Fruit fly (Drosophila melanogaster) whole organism, embryonic: ENCODE data around the gene CG43438.

ENCODE experiments used
- Bteb2 ChIP-seq: fragments of 200-800 bp; sonication (Bioruptor generic); optimal IDR thresholded peaks from 2 replicates; lab custom pipeline; 2016; ENCODE audit warnings: missing biosample characterization, missing genetic modification characterization
- C15 ChIP-seq: fragments of 200-800 bp; sonication (Bioruptor generic); IDR thresholded peaks from 3 replicates; pipeline ENCODE4 v1.3.6; 2022; ENCODE audit warnings: missing biosample characterization, missing genetic modification characterization
- CG12236 ChIP-seq: fragments of 200-800 bp; sonication (Bioruptor generic); optimal IDR thresholded peaks from 2 replicates; lab custom pipeline; 2016; ENCODE audit warnings: missing biosample characterization, missing genetic modification characterization
- CG12744 ChIP-seq: fragments of 200-800 bp; sonication (Bioruptor generic); optimal IDR thresholded peaks from 2 replicates; lab custom pipeline; 2016; ENCODE audit warnings: missing biosample characterization, missing genetic modification characterization
- CG13123 ChIP-seq: fragments of 200-800 bp; sonication (Bioruptor generic); optimal IDR thresholded peaks from 2 replicates; lab custom pipeline; 2016; ENCODE audit warnings: missing biosample characterization, missing genetic modification characterization
- CG13287 ChIP-seq: fragments of 200-800 bp; sonication (Bioruptor generic); IDR thresholded peaks from 2 replicates; pipeline ENCODE4 v1.3.6; 2022; ENCODE audit warnings: missing biosample characterization, missing genetic modification characterization; ENCODE audit not compliant: partially characterized antibody
- CG14710 ChIP-seq: fragments of 200-800 bp; sonication (Bioruptor generic); optimal IDR thresholded peaks from 3 replicates; lab custom pipeline; 2019; ENCODE audit warnings: missing biosample characterization, mild to moderate bottlenecking, missing genetic modification characterization, moderate library complexity
- CG14860 ChIP-seq: fragments of 200-800 bp; sonication (Bioruptor generic); IDR thresholded peaks from 3 replicates; pipeline ENCODE4 v1.3.6; 2022; ENCODE audit warnings: missing biosample characterization, missing genetic modification characterization; ENCODE audit not compliant: partially characterized antibody
- CG15514 ChIP-seq: fragments of 200-800 bp; sonication (Bioruptor generic); optimal IDR thresholded peaks from 3 replicates; lab custom pipeline; 2017; ENCODE audit warnings: missing biosample characterization, missing genetic modification characterization, mild to moderate bottlenecking, moderate library complexity, missing genetic modification reagents
- CG17328 ChIP-seq: fragments of 200-800 bp; sonication (Bioruptor generic); IDR thresholded peaks from 2 replicates; pipeline ENCODE4 v1.3.6; 2022; ENCODE audit warnings: missing biosample characterization, missing genetic modification characterization
- CG1792 ChIP-seq: fragments of 200-800 bp; sonication (Bioruptor generic); optimal IDR thresholded peaks from 2 replicates; lab custom pipeline; 2016; ENCODE audit warnings: missing biosample characterization, missing genetic modification characterization
- CG2120 ChIP-seq: fragments of 200-800 bp; sonication (Bioruptor generic); optimal IDR thresholded peaks from 3 replicates; lab custom pipeline; 2016; ENCODE audit warnings: missing biosample characterization, missing genetic modification characterization
- CG2202 ChIP-seq: fragments of 200-800 bp; sonication (Bioruptor generic); optimal IDR thresholded peaks from 2 replicates; lab custom pipeline; 2018; ENCODE audit warnings: missing biosample characterization, mild to moderate bottlenecking, missing genetic modification characterization
- CG31388 ChIP-seq: fragments of 200-800 bp; sonication (Bioruptor generic); optimal IDR thresholded peaks from 2 replicates; lab custom pipeline; 2016; ENCODE audit warnings: missing biosample characterization, missing genetic modification characterization
- CG34224 ChIP-seq: fragments of 200-800 bp; sonication (Bioruptor generic); IDR thresholded peaks from 3 replicates; pipeline ENCODE4 v1.3.6; 2022; ENCODE audit warnings: missing biosample characterization, missing genetic modification characterization; ENCODE audit not compliant: partially characterized antibody
- CG4360 ChIP-seq: fragments of 200-800 bp; sonication (Bioruptor generic); IDR thresholded peaks from 2 replicates; pipeline ENCODE4 v1.3.6; 2022; ENCODE audit warnings: missing biosample characterization, missing genetic modification characterization
- CG4424 ChIP-seq: fragments of 200-800 bp; sonication (Bioruptor generic); optimal IDR thresholded peaks from 3 replicates; lab custom pipeline; 2016; ENCODE audit warnings: missing biosample characterization, missing genetic modification characterization
- CG6813 ChIP-seq: fragments of 200-800 bp; sonication (Bioruptor generic); optimal IDR thresholded peaks from 2 replicates; lab custom pipeline; 2017; ENCODE audit warnings: missing biosample characterization, missing genetic modification characterization, mild to moderate bottlenecking, moderate library complexity, missing genetic modification reagents
- CG9817 ChIP-seq: fragments of 200-800 bp; sonication (Bioruptor generic); optimal IDR thresholded peaks from 2 replicates; lab custom pipeline; 2018; ENCODE audit warnings: missing biosample characterization, mild to moderate bottlenecking, missing genetic modification characterization, moderate library complexity
- CG9932 ChIP-seq: fragments of 200-800 bp; sonication (Bioruptor generic); IDR thresholded peaks from 2 replicates; pipeline ENCODE4 v1.3.6; 2022; ENCODE audit warnings: missing biosample characterization, missing genetic modification characterization
- CHES-1-like ChIP-seq: fragments of 200-800 bp; sonication (Bioruptor generic); optimal IDR thresholded peaks from 2 replicates; lab custom pipeline; 2016; ENCODE audit warnings: missing biosample characterization, missing genetic modification characterization
- D19A ChIP-seq: fragments of 200-800 bp; optimal IDR thresholded peaks from 3 replicates; lab custom pipeline; 2019; ENCODE audit warnings: missing biosample characterization, mild to moderate bottlenecking, missing genetic modification characterization, moderate library complexity
- D19B ChIP-seq: fragments of 200-800 bp; sonication (Bioruptor generic); optimal IDR thresholded peaks from 2 replicates; lab custom pipeline; 2017; ENCODE audit warnings: missing biosample characterization, mild to moderate bottlenecking, missing genetic modification characterization
- Doc2 ChIP-seq: fragments of 200-800 bp; sonication (Bioruptor generic); IDR thresholded peaks from 2 replicates; pipeline ENCODE4 v1.3.6; 2022; ENCODE audit warnings: missing biosample characterization, missing genetic modification characterization
- Doc3 ChIP-seq: fragments of 200-800 bp; sonication (Bioruptor generic); IDR thresholded peaks from 3 replicates; pipeline ENCODE4 v1.3.6; 2022; ENCODE audit warnings: missing biosample characterization, missing genetic modification characterization; ENCODE audit not compliant: partially characterized antibody
- Fer3 ChIP-seq: fragments of 200-800 bp; sonication (Bioruptor generic); optimal IDR thresholded peaks from 2 replicates; lab custom pipeline; 2018; ENCODE audit warnings: missing biosample characterization, mild to moderate bottlenecking, missing genetic modification characterization, moderate library complexity
- HLHmδ ChIP-seq: fragments of 200-800 bp; sonication (Bioruptor generic); optimal IDR thresholded peaks from 2 replicates; lab custom pipeline; 2018; ENCODE audit warnings: missing biosample characterization, mild to moderate bottlenecking, missing genetic modification characterization, moderate library complexity
- Hr78 ChIP-seq, 2 experiments: fragments of 200-800 bp in 1 of 2; fragments of >200 bp in 1 of 2; sonication (Bioruptor generic) in 1 of 2; optimal IDR thresholded peaks; 2 replicates each; lab custom pipeline; 2017 to 2019; ENCODE audit warnings: missing biosample characterization in 2 of 2, missing genetic modification characterization in 2 of 2, mild to moderate bottlenecking in 1 of 2, moderate library complexity in 1 of 2
- Hsf ChIP-seq: fragments of 200-800 bp; sonication (Bioruptor generic); optimal IDR thresholded peaks from 3 replicates; lab custom pipeline; 2016; ENCODE audit warnings: missing biosample characterization, missing genetic modification characterization
- Kr ChIP-seq: fragments of 200-800 bp; sonication (Bioruptor generic); optimal IDR thresholded peaks from 2 replicates; lab custom pipeline; 2017; ENCODE audit warnings: missing biosample characterization, mild to moderate bottlenecking, missing genetic modification characterization
- Myb ChIP-seq: fragments of 200-800 bp; sonication (Bioruptor generic); optimal IDR thresholded peaks from 2 replicates; lab custom pipeline; 2016; ENCODE audit warnings: missing biosample characterization, missing genetic modification characterization
- Nf-YC ChIP-seq: fragments of 200-800 bp; optimal IDR thresholded peaks from 3 replicates; lab custom pipeline; 2019; ENCODE audit warnings: missing biosample characterization, mild to moderate bottlenecking, missing genetic modification characterization, moderate library complexity
- Oaz ChIP-seq: fragments of 200-800 bp; sonication (Bioruptor generic); IDR thresholded peaks from 2 replicates; pipeline ENCODE4 v1.3.6; 2022; ENCODE audit warnings: missing biosample characterization, missing genetic modification characterization
- Spps ChIP-seq: fragments of 200-800 bp; sonication (Bioruptor generic); optimal IDR thresholded peaks from 2 replicates; lab custom pipeline; 2018; ENCODE audit warnings: missing biosample characterization, mild to moderate bottlenecking, missing genetic modification characterization
- Usf ChIP-seq: fragments of 200-800 bp; sonication (Bioruptor generic); optimal IDR thresholded peaks from 2 replicates; lab custom pipeline; 2017; ENCODE audit warnings: missing genotype, missing biosample characterization, missing genetic modification characterization
- ara ChIP-seq: fragments of 200-800 bp; sonication (Bioruptor generic); IDR thresholded peaks from 2 replicates; pipeline ENCODE4 v1.3.6; 2022; ENCODE audit warnings: missing biosample characterization, missing genetic modification characterization
- bsh ChIP-seq, 2 experiments: fragments of 200-800 bp; sonication (Bioruptor generic); optimal IDR thresholded peaks; 2 replicates each; lab custom pipeline; 2017 to 2018; ENCODE audit warnings: mild to moderate bottlenecking in 2 of 2, missing biosample characterization in 2 of 2, missing genetic modification characterization in 2 of 2, moderate library complexity in 1 of 2
- esg ChIP-seq: fragments of 200-800 bp; sonication (Bioruptor generic); conservative IDR thresholded peaks from 2 replicates; pipeline ENCODE4 v1.3.6; 2022; ENCODE audit warnings: missing biosample characterization, missing genetic modification characterization
- gfzf ChIP-seq: fragments of 200-800 bp; sonication (Bioruptor generic); optimal IDR thresholded peaks from 2 replicates; lab custom pipeline; 2016; ENCODE audit warnings: missing biosample characterization, mild to moderate bottlenecking, missing genetic modification characterization, moderate library complexity
- h ChIP-seq: fragments of >200 bp; optimal IDR thresholded peaks from 2 replicates; lab custom pipeline; 2017
- lola ChIP-seq, 3 experiments: fragments of >200 bp in 2 of 3; fragments of 200-800 bp in 1 of 3; sonication (Bioruptor generic) in 1 of 3; optimal IDR thresholded peaks; 2 replicates each; lab custom pipeline; 2017 to 2019; ENCODE audit warnings: missing biosample characterization in 3 of 3, missing genetic modification characterization in 3 of 3, mild to moderate bottlenecking in 1 of 3, moderate library complexity in 1 of 3
- mirr ChIP-seq: fragments of 200-800 bp; sonication (Bioruptor generic); optimal IDR thresholded peaks from 3 replicates; lab custom pipeline; 2018; ENCODE audit warnings: missing biosample characterization, mild to moderate bottlenecking, missing genetic modification characterization
- pan ChIP-seq, 4 experiments: fragments of >200 bp in 3 of 4; fragments of 200-800 bp in 1 of 4; sonication (Bioruptor generic) in 1 of 4; optimal IDR thresholded peaks in 3 of 4; IDR thresholded peaks in 1 of 4; 2 replicates each; pipeline versions ENCODE4 v1.3.6 to Lab custom; 2017 to 2022; ENCODE audit warnings: missing biosample characterization in 2 of 4, missing genetic modification characterization in 2 of 4, mixed read lengths in 1 of 4
- prd ChIP-seq, 3 experiments: fragments of >200 bp in 2 of 3; fragments of 200-800 bp in 1 of 3; sonication (Bioruptor generic) in 1 of 3; optimal IDR thresholded peaks in 2 of 3; IDR thresholded peaks in 1 of 3; 2 replicates in 2 of 3; 3 replicates in 1 of 3; pipeline versions ENCODE4 v1.3.6 to Lab custom; 2017 to 2022; ENCODE audit warnings: missing biosample characterization in 1 of 3, missing genetic modification characterization in 1 of 3
- scrt ChIP-seq: fragments of 200-800 bp; sonication (Bioruptor generic); optimal IDR thresholded peaks from 2 replicates; lab custom pipeline; 2018; ENCODE audit warnings: missing biosample characterization, mild to moderate bottlenecking, missing genetic modification characterization, moderate library complexity
- shn ChIP-seq: fragments of 200-800 bp; sonication (Bioruptor generic); optimal IDR thresholded peaks from 3 replicates; lab custom pipeline; 2016; ENCODE audit warnings: missing biosample characterization, missing genetic modification characterization
- stwl ChIP-seq: fragments of 200-800 bp; sonication (Bioruptor generic); optimal IDR thresholded peaks from 3 replicates; lab custom pipeline; 2018; ENCODE audit warnings: missing biosample characterization, mild to moderate bottlenecking, missing genetic modification characterization, moderate library complexity
- tna ChIP-seq: fragments of 200-800 bp; sonication (Bioruptor generic); IDR thresholded peaks from 2 replicates; pipeline ENCODE4 v1.3.6; 2022; ENCODE audit warnings: missing biosample characterization, missing genetic modification characterization; ENCODE audit not compliant: partially characterized antibody
- zfh1 ChIP-seq: fragments of 200-800 bp; sonication (Bioruptor generic); IDR thresholded peaks from 3 replicates; pipeline ENCODE4 v1.3.6; 2022; ENCODE audit warnings: missing biosample characterization, missing genetic modification characterization

The CG43438 gene

dm6 chr2L:11528129-11528589, 7.8 kb upstream of the CG43438 start, which contains the start of gene CG31705 (continued):
- TF ChIP-seq D19A (tag; lab: Kevin White, UChicago) = no peak
- TF ChIP-seq CG14860 (GFP tag; lab: Robert Waterston, UW) = no peak
- no peak for TF ChIP-seq h (lab: Kevin White, UChicago)
- TF ChIP-seq gfzf = no peak
- TF ChIP-seq Bteb2 = no peak
- no peak for TF ChIP-seq Nf-YC
- TF ChIP-seq lola (GFP tag; optimal IDR thresholded peaks at IDR 0.05; lab: Kevin White, UChicago) = no peak
- TF ChIP-seq Fer3 (tag; lab: Kevin White, UChicago) = peak; percentile 11
- TF ChIP-seq CG13123 = no peak
- no peak for TF ChIP-seq Hsf
- TF ChIP-seq CG15514 (GFP tag; lab: Kevin White, UChicago) = peak; percentile 38
- TF ChIP-seq Oaz = no peak
- TF ChIP-seq CG2120 (GFP tag; lab: Kevin White, UChicago) = peak; percentile 50
- no peak for TF ChIP-seq mirr (GFP tag; lab: Kevin White, UChicago)
- no peak for TF ChIP-seq C15 (GFP tag; lab: Robert Waterston, UW)
- peak; percentile 52 for TF ChIP-seq CG9932
- TF ChIP-seq CG2202 (tag; lab: Kevin White, UChicago) = no peak
- no peak for TF ChIP-seq HLHmδ
- no peak for TF ChIP-seq tna (GFP tag; lab: Robert Waterston, UW)
- TF ChIP-seq bsh (GFP tag; optimal IDR thresholded peaks at IDR 0.05; lab: Kevin White, UChicago) = no peak
- no peak for TF ChIP-seq Doc2 (GFP tag; lab: Robert Waterston, UW)
- TF ChIP-seq CHES-1-like (GFP tag; lab: Kevin White, UChicago) = no peak
- TF ChIP-seq CG4360 (GFP tag; lab: Robert Waterston, UW) = no peak
- no peak for TF ChIP-seq CG14710 (tag; lab: Kevin White, UChicago)
- TF ChIP-seq stwl (tag; lab: Kevin White, UChicago) = no peak
- no peak for TF ChIP-seq CG12744 (GFP tag; lab: Kevin White, UChicago)
- no peak for TF ChIP-seq Myb (GFP tag; lab: Kevin White, UChicago)
- TF ChIP-seq CG1792 (GFP tag; lab: Kevin White, UChicago) = no peak
- TF ChIP-seq CG34224 (GFP tag; lab: Robert Waterston, UW) = no peak
- TF ChIP-seq Hr78 (GFP tag; optimal IDR thresholded peaks at IDR 0.05; lab: Kevin White, UChicago) = no peak
- TF ChIP-seq Spps (tag; lab: Kevin White, UChicago) = no peak
- peak; percentile 44 for TF ChIP-seq CG9817 (tag; lab: Kevin White, UChicago)
- no peak for TF ChIP-seq Kr (GFP tag; lab: Kevin White, UChicago)
- no peak for TF ChIP-seq prd (optimal IDR thresholded peaks at IDR 0.05; lab: Kevin White, UChicago)
- TF ChIP-seq prd (GFP tag; IDR thresholded peaks at IDR 0.05; lab: Robert Waterston, UW) = peak; percentile 12; the same call in 1 of the 3 replicates
- peak; percentile 23; the same call in 1 of the 2 replicates for TF ChIP-seq esg (GFP tag; lab: Robert Waterston, UW)
- no peak for TF ChIP-seq CG6813 (GFP tag; lab: Kevin White, UChicago)
- no peak for TF ChIP-seq CG31388 (GFP tag; lab: Kevin White, UChicago)
- TF ChIP-seq CG17328 (GFP tag; lab: Robert Waterston, UW) = 0 out of 2 replicates have a peak, but pooled peaks have one; percentile 17
- no peak for TF ChIP-seq CG12236
- TF ChIP-seq scrt = no peak
- no peak for TF ChIP-seq shn (GFP tag; lab: Kevin White, UChicago)
- no peak for TF ChIP-seq Doc3 (GFP tag; lab: Robert Waterston, UW)
- no peak for TF ChIP-seq CG13287
- no peak for TF ChIP-seq zfh1 (GFP tag; lab: Robert Waterston, UW)
- TF ChIP-seq pan (optimal IDR thresholded peaks at IDR 0.05; lab: Kevin White, UChicago) = no peak
- TF ChIP-seq pan (GFP tag; optimal IDR thresholded peaks at IDR 0.05 in 1 of 2, IDR thresholded peaks at IDR 0.05 in 1 of 2) = peak in 1 of 2 experiments; percentile 53
- TF ChIP-seq ara (GFP tag; lab: Robert Waterston, UW) = no peak
- peak; percentile 34 for TF ChIP-seq CG4424 (GFP tag; lab: Kevin White, UChicago)
- peak; percentile 48 for TF ChIP-seq Usf
- peak; percentile 56 for TF ChIP-seq D19B (GFP tag; lab: Kevin White, UChicago)
